Worm (Caenorhabditis elegans): ENCODE data around the gene Y69A2AR.50.

DNA sequence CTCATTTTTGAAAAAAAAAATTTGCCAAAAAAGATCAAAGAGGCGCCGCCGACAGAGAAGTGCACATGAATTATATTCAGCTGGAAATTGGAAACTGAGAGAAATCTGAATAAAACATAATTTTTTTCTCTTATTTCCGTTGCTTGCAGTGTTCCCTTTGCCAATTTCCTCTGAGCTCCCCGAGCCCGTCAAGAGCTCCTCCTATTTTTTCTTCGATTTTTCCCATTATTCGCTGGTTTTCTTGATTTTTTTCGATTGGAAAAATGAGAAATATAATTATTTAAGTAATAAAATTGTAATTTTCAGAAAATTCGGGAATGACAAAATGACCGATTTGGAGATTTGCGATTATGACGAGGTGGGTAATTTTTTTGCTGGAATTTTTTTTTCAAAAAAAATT lies 20.2 kb upstream of the Y69A2AR.50 start, which contains the start of gene sprr-3:
- TF ChIP-seq aha-1 (tag; optimal IDR thresholded peaks at IDR 0.05) (no peak), dpl-1 (GFP tag; optimal IDR thresholded peaks at IDR 0.05) (no peak), nhr-71 (tag; optimal IDR thresholded peaks at IDR 0.05) (no peak), lin-13 (GFP tag; optimal IDR thresholded peaks at IDR 0.05) (no peak), nhr-237 (tag; optimal IDR thresholded peaks at IDR 0.05) (no peak), snu-23 (GFP tag; optimal IDR thresholded peaks at IDR 0.05) (no peak), nhr-11 (tag; optimal IDR thresholded peaks at IDR 0.05) (no peak), pqm-1 (tag; optimal IDR thresholded peaks at IDR 0.05) (no peak), nhr-85 (tag) (no peak), lin-35 (GFP tag; optimal IDR thresholded peaks at IDR 0.05) (no peak), fkh-10 (GFP tag; optimal IDR thresholded peaks at IDR 0.05) (no peak), mep-1 (tag; optimal IDR thresholded peaks at IDR 0.05) (no peak), vab-15 (tag; optimal IDR thresholded peaks at IDR 0.05) (no peak), unc-62 (GFP tag; optimal IDR thresholded peaks at IDR 0.05) (no peak)
